Worm (Caenorhabditis elegans): Measurements from ENCODE around the gene sre-41.

Gene sre-41

ce11 chrII:12387487-12387886 lies 593 bp upstream of the sre-41 start (continued):
- TF ChIP-seq Y116A8C.19 (tag; optimal IDR thresholded peaks at IDR 0.05; ENCODE audit: borderline replicate concordance), result no peak
- no peak for TF ChIP-seq lir-3 (tag; optimal IDR thresholded peaks at IDR 0.05; ENCODE audit: poor library complexity)
- no peak for TF ChIP-seq unc-86 (tag; optimal IDR thresholded peaks at IDR 0.05)
- no peak for TF ChIP-seq vab-15 (tag; optimal IDR thresholded peaks at IDR 0.05)
- TF ChIP-seq hlh-4 (tag; optimal IDR thresholded peaks at IDR 0.05), result peak; percentile 100
- TF ChIP-seq fkh-10 (GFP tag; optimal IDR thresholded peaks at IDR 0.05), result no peak
- TF ChIP-seq nhr-12 (tag; optimal IDR thresholded peaks at IDR 0.05), result no peak
- TF ChIP-seq C04F5.9 (tag; optimal IDR thresholded peaks at IDR 0.05), result no peak
- no peak for TF ChIP-seq unc-130 (tag; optimal IDR thresholded peaks at IDR 0.05)
- no peak for TF ChIP-seq irx-1 (tag; optimal IDR thresholded peaks at IDR 0.05)
- no peak for TF ChIP-seq unc-62 (GFP tag; optimal IDR thresholded peaks at IDR 0.05)
- no peak for TF ChIP-seq grh-1 (GFP tag; IDR thresholded peaks at IDR 0.05)
- no peak for TF ChIP-seq zag-1 (tag; optimal IDR thresholded peaks at IDR 0.05)

ce11 chrII:12389783-12390182 lies 1.7 kb downstream of the sre-41 start, which contains the start of gene Y57A10B.6:
Gene Y57A10B.6 (plus strand): TSS chrII:12390083.
- TF ChIP-seq lin-14 (GFP tag; optimal IDR thresholded peaks at IDR 0.05), result no peak
- no peak for TF ChIP-seq unc-86 (tag; optimal IDR thresholded peaks at IDR 0.05)
- no peak for TF ChIP-seq nhr-47 (tag; optimal IDR thresholded peaks at IDR 0.05)
- TF ChIP-seq fkh-10 (GFP tag; optimal IDR thresholded peaks at IDR 0.05), result no peak
- TF ChIP-seq nhr-85 (tag), result no peak
- TF ChIP-seq mab-9 (GFP tag; IDR thresholded peaks at IDR 0.05), result no peak
- TF ChIP-seq lin-13 (GFP tag; optimal IDR thresholded peaks at IDR 0.05), result no peak
- no peak for TF ChIP-seq ceh-82 (tag; optimal IDR thresholded peaks at IDR 0.05)
- TF ChIP-seq ces-1 (GFP tag; optimal IDR thresholded peaks at IDR 0.05), result no peak
- no peak for TF ChIP-seq C16A3.4 (tag; optimal IDR thresholded peaks at IDR 0.05)
- TF ChIP-seq tbx-2 (tag; optimal IDR thresholded peaks at IDR 0.05), result no peak
- no peak for TF ChIP-seq nhr-12 (tag; optimal IDR thresholded peaks at IDR 0.05)
- no peak for TF ChIP-seq hpl-2 (GFP tag; optimal IDR thresholded peaks at IDR 0.05)
- no peak for TF ChIP-seq Y116A8C.19 (tag; optimal IDR thresholded peaks at IDR 0.05; ENCODE audit: borderline replicate concordance)
- TF ChIP-seq mdl-1 (tag; optimal IDR thresholded peaks at IDR 0.05), result no peak
- TF ChIP-seq lin-15B (tag; optimal IDR thresholded peaks at IDR 0.05), result no peak
- TF ChIP-seq mep-1 (tag; optimal IDR thresholded peaks at IDR 0.05), result no peak
- no peak for TF ChIP-seq egl-27 (tag; optimal IDR thresholded peaks at IDR 0.05)

ce11 chrII:12393690-12394089 lies 5.6 kb downstream of the sre-41 start, which contains the start of gene Y57A10B.7:
Gene Y57A10B.7 (minus strand): TSS chrII:12393790.
- no peak for TF ChIP-seq pax-3 (tag; optimal IDR thresholded peaks at IDR 0.05)

ce11 chrII:12394138-12394537 lies 6.1 kb downstream of the sre-41 start:
- TF ChIP-seq sox-4 (tag; optimal IDR thresholded peaks at IDR 0.05) (no peak), ceh-63 (GFP tag; optimal IDR thresholded peaks at IDR 0.05) (no peak), fkh-10 (GFP tag; optimal IDR thresholded peaks at IDR 0.05) (no peak), aha-1 (tag; optimal IDR thresholded peaks at IDR 0.05) (no peak), irx-1 (tag; optimal IDR thresholded peaks at IDR 0.05) (no peak), grh-1 (GFP tag; IDR thresholded peaks at IDR 0.05) (no peak)

- no peak for TF ChIP-seq nhr-76 (tag; optimal IDR thresholded peaks at IDR 0.05)
- TF ChIP-seq pax-3 (tag; optimal IDR thresholded peaks at IDR 0.05), result peak; percentile 16
- TF ChIP-seq pqm-1 (tag; optimal IDR thresholded peaks at IDR 0.05), result no peak
- TF ChIP-seq hlh-17 (GFP tag; optimal IDR thresholded peaks at IDR 0.05; ENCODE audit: borderline replicate concordance), result no peak
These were observed 9.6 kb downstream of the sre-41 start, which contains the start of gene F57G9.7 for ce11 chrII:12397656-12398055. Gene F57G9.7 (minus strand): TSS chrII:12397756.

Data from whole organism, L1 larva.